Worm (Caenorhabditis elegans) whole organism, mixed stage, embryonic: ENCODE data around the gene clc-3.

Experiments
- M03D4.4 ChIP-seq: sonication (generic microtip); optimal IDR thresholded peaks from 2 replicates; lab custom pipeline; 2017; ENCODE audit warnings: mild to moderate bottlenecking, missing genetic modification characterization, missing compliant biosample characterization
- blmp-1 ChIP-seq: fragments of 150-350 bp; optimal IDR thresholded peaks from 2 replicates; lab custom pipeline; 2014; ENCODE audit warnings: missing biosample characterization, missing genetic modification characterization
- ceh-39 ChIP-seq: fragments of 150-350 bp; optimal IDR thresholded peaks from 2 replicates; lab custom pipeline; 2014; ENCODE audit warnings: missing biosample characterization, missing genetic modification characterization
- ceh-43 ChIP-seq: fragments of 200-800 bp; sonication (Bioruptor generic); optimal IDR thresholded peaks from 2 replicates; lab custom pipeline; 2018; ENCODE audit warnings: mild to moderate bottlenecking, missing genetic modification characterization, moderate library complexity, missing compliant biosample characterization
- ces-1 ChIP-seq: fragments of 150-350 bp; optimal IDR thresholded peaks from 2 replicates; lab custom pipeline; 2014; ENCODE audit warnings: missing biosample characterization, missing genetic modification reagents, missing genetic modification characterization
- cnd-1 ChIP-seq: fragments of 200-800 bp; sonication (Bioruptor generic); optimal IDR thresholded peaks from 2 replicates; lab custom pipeline; 2018; ENCODE audit warnings: mild to moderate bottlenecking, missing genetic modification characterization, missing compliant biosample characterization
- drap-1 ChIP-seq: fragments of 200-800 bp; sonication (Bioruptor generic); optimal IDR thresholded peaks from 3 replicates; lab custom pipeline; 2018; ENCODE audit warnings: mild to moderate bottlenecking, missing genetic modification characterization, missing compliant biosample characterization
- elt-1 ChIP-seq: sonication (generic microtip); optimal IDR thresholded peaks from 2 replicates; lab custom pipeline; 2017; ENCODE audit warnings: missing genetic modification characterization, mild to moderate bottlenecking, missing compliant biosample characterization, antibody characterized with exemption, moderate library complexity, borderline replicate concordance; ENCODE audit not compliant: insufficient read depth
- elt-3 ChIP-seq: fragments of 150-350 bp; optimal IDR thresholded peaks from 2 replicates; lab custom pipeline; 2014; ENCODE audit warnings: missing biosample characterization, missing genetic modification characterization
- ham-2 ChIP-seq: fragments of 200-800 bp; sonication (Bioruptor generic); optimal IDR thresholded peaks from 2 replicates; lab custom pipeline; 2018; ENCODE audit warnings: mild to moderate bottlenecking, missing genetic modification characterization, missing compliant biosample characterization
- lin-13 ChIP-seq: fragments of 150-350 bp; optimal IDR thresholded peaks from 2 replicates; lab custom pipeline; 2014; ENCODE audit warnings: missing biosample characterization, missing genetic modification characterization
- lsy-2 ChIP-seq: fragments of 150-350 bp; optimal IDR thresholded peaks from 2 replicates; lab custom pipeline; 2014; ENCODE audit warnings: missing biosample characterization, missing genetic modification characterization
- mab-5 ChIP-seq: fragments of 150-350 bp; optimal IDR thresholded peaks from 2 replicates; lab custom pipeline; 2014; ENCODE audit warnings: missing biosample characterization, missing genetic modification characterization
- mls-2 ChIP-seq: sonication (generic microtip); optimal IDR thresholded peaks from 2 replicates; lab custom pipeline; 2016; ENCODE audit warnings: mild to moderate bottlenecking, missing genetic modification characterization, moderate library complexity, missing compliant biosample characterization
- nhr-12 ChIP-seq: fragments of 150-350 bp; optimal IDR thresholded peaks from 2 replicates; lab custom pipeline; 2014; ENCODE audit warnings: missing biosample characterization, missing genetic modification characterization
- nhr-2 ChIP-seq: fragments of 150-350 bp; optimal IDR thresholded peaks from 2 replicates; lab custom pipeline; 2014; ENCODE audit warnings: missing biosample characterization, missing genetic modification characterization
- nhr-28 ChIP-seq: fragments of 150-350 bp; optimal IDR thresholded peaks from 2 replicates; lab custom pipeline; 2014; ENCODE audit warnings: missing biosample characterization, missing genetic modification characterization
- nhr-76 ChIP-seq: sonication (generic microtip); optimal IDR thresholded peaks from 2 replicates; lab custom pipeline; 2017; ENCODE audit warnings: missing biosample characterization, missing genetic modification characterization
- tbx-8 ChIP-seq: fragments of 200-800 bp; sonication (Bioruptor generic); optimal IDR thresholded peaks from 2 replicates; lab custom pipeline; 2018; ENCODE audit warnings: mild to moderate bottlenecking, missing genetic modification characterization, moderate library complexity, missing compliant biosample characterization
- unc-120 ChIP-seq: sonication (generic microtip); optimal IDR thresholded peaks from 2 replicates; lab custom pipeline; 2017; ENCODE audit warnings: missing genetic modification characterization, missing compliant biosample characterization; ENCODE audit not compliant: poor library complexity, severe bottlenecking
- unc-62 ChIP-seq: fragments of 150-350 bp; optimal IDR thresholded peaks from 2 replicates; lab custom pipeline; 2014; ENCODE audit warnings: missing biosample characterization, missing genetic modification reagents, missing genetic modification characterization
- zip-8 ChIP-seq: fragments of 150-350 bp; optimal IDR thresholded peaks from 2 replicates; lab custom pipeline; 2014; ENCODE audit warnings: missing biosample characterization, missing genetic modification characterization
- ztf-11 ChIP-seq: fragments of 150-350 bp; optimal IDR thresholded peaks from 2 replicates; lab custom pipeline; 2014; ENCODE audit warnings: missing biosample characterization, missing genetic modification characterization

clc-3 gene

DNA sequence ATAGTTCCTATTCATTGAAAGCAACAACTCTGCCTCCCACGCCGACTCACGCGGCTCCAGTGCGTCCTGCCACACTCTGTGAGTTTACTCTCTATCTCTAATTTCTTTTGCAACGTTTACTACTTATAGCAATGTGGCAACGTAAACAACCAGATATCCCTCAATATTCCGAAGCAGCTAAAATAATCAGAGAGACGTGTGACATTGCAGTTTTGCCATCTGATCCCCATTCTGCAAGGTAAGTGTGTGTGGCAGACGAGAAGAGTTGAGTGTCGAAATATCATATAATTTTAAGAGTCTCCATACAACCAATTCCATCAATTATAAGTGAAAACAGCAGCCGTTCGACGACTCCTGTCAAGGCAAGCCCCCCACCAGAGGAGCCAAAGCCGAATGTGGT, 34.7 kb downstream of the clc-3 start:
- TF ChIP-seq zip-8 (tag; lab: Kevin White, UChicago) (no peak), unc-120 (tag; lab: Kevin White, UChicago) (peak; percentile 17)

DNA sequence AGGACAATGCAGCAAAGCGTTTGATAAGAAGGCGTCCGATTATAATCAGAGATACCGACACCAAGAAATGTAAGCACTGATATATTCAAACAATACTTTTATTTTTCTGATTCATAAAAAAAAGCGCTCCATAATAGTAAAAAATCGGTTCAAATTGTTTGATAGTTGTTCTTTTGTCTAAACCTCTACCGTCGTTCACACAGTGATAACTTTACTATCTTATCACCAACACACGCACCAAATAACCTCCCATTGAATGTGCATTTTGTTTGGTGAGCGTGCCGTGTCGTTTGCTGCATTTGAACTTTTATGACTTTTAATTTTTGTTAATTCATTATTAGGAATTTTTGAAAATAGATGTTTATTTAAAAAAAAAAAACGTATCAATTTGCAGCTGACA, 40.4 kb downstream of the clc-3 start:
- no peak for TF ChIP-seq blmp-1 (tag; lab: Kevin White, UChicago)
- no peak for TF ChIP-seq tbx-8 (GFP tag; lab: Kevin White, UChicago)
- no peak for TF ChIP-seq ham-2 (GFP tag; lab: Kevin White, UChicago)
- no peak for TF ChIP-seq ces-1 (GFP tag; lab: Kevin White, UChicago)
- no peak for TF ChIP-seq nhr-28 (tag; lab: Kevin White, UChicago)
- no peak for TF ChIP-seq ceh-39
- no peak for TF ChIP-seq nhr-12
- TF ChIP-seq lin-13 (tag; lab: Kevin White, UChicago), result no peak
- TF ChIP-seq unc-120 (tag; lab: Kevin White, UChicago), result no peak
- TF ChIP-seq M03D4.4 (tag; lab: Kevin White, UChicago), result no peak
- TF ChIP-seq nhr-76 (tag; lab: Kevin White, UChicago), result no peak
- no peak for TF ChIP-seq mab-5 (tag; lab: Kevin White, UChicago)

DNA sequence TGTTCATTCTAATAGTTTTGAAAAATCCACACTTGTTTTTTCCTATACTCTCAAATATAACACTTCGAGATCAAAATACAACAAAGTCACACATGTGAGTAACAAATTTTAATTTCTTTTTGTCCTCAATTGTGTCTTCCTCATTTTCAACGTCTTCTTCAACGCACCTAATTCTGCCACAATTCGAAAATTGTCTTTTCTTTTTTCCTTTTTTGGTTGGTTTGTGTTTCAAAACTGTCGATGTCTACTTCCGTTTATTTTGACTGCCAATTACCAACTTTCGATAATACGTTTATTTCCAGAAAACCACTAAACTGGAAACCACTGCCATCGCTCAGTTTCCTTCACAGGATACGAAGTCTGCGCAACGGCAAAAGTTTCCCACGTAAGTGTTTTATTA, 41.7 kb downstream of the clc-3 start, which contains the start of gene F11D5.1:
Gene F11D5.1, plus strand, starts transcription at position 301 of the 400 bp plus-strand sequence.
- TF ChIP-seq mls-2 (no peak), cnd-1 (tag; lab: Kevin White, UChicago) (no peak), drap-1 (GFP tag; lab: Kevin White, UChicago) (no peak), nhr-2 (tag; lab: Kevin White, UChicago) (no peak), nhr-12 (no peak), elt-3 (tag; lab: Kevin White, UChicago) (no peak), tbx-8 (GFP tag; lab: Kevin White, UChicago) (no peak), nhr-76 (tag; lab: Kevin White, UChicago) (no peak), ceh-43 (GFP tag; lab: Kevin White, UChicago) (no peak), ham-2 (GFP tag; lab: Kevin White, UChicago) (no peak), ztf-11 (tag; lab: Kevin White, UChicago) (no peak), blmp-1 (tag; lab: Kevin White, UChicago) (no peak), ceh-39 (no peak)
- TF ChIP-seq, all 35 proteins: peak for 0

DNA sequence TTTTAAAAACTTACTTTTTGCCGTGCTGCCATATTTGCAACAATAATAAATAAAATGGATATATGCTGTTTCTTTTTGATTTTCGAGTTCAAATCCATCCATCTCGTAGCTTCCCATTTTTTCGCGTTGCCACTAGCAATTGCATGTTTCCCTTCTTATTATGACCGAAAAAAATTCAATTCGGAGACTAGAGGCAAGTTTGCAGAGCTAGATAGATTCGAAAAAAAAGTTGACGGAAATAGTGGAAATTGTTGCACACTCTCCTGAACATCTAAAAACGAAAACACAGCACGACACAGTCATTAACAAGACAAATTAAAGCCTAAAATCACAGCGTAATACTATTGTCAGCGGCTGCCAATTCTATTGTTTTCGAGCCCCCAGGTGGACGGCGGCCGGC, 48.4 kb downstream of the clc-3 start, which contains the start of gene F11D5.6:
Gene F11D5.6, minus strand, starts transcription at position 101 of the 400 bp plus-strand sequence.
- no peak for TF ChIP-seq unc-62 (GFP tag; lab: Kevin White, UChicago)
- no peak for TF ChIP-seq ham-2 (GFP tag; lab: Kevin White, UChicago)
- TF ChIP-seq ceh-43 (GFP tag; lab: Kevin White, UChicago), result no peak
- no peak for TF ChIP-seq lsy-2 (tag; lab: Kevin White, UChicago)
- no peak for TF ChIP-seq elt-1 (tag; lab: Kevin White, UChicago)
- no peak for TF ChIP-seq tbx-8 (GFP tag; lab: Kevin White, UChicago)
- TF ChIP-seq unc-120 (tag; lab: Kevin White, UChicago), result no peak
